Fruit fly (Drosophila melanogaster) whole organism, pupa: ENCODE results near the gene pav.

Experiments used
- CG12605 ChIP-seq: fragments of 200-800 bp; sonication (Bioruptor generic); IDR thresholded peaks from 2 replicates; pipeline ENCODE4 v1.3.6; 2022; ENCODE audit warnings: missing biosample characterization, missing genetic modification characterization
- CG13204 ChIP-seq: fragments of 200-800 bp; sonication (Bioruptor generic); optimal IDR thresholded peaks from 2 replicates; lab custom pipeline; 2018; ENCODE audit warnings: missing biosample characterization, mild to moderate bottlenecking, missing genetic modification characterization, moderate library complexity
- CG14655 ChIP-seq: fragments of 200-800 bp; sonication (Bioruptor generic); optimal IDR thresholded peaks from 3 replicates; lab custom pipeline; 2017; ENCODE audit warnings: mild to moderate bottlenecking, missing biosample characterization, missing genetic modification reagents, missing genetic modification characterization
- D1 ChIP-seq: fragments of 200-800 bp; sonication (Bioruptor generic); optimal IDR thresholded peaks from 2 replicates; lab custom pipeline; 2018; ENCODE audit warnings: missing biosample characterization, mild to moderate bottlenecking, missing genetic modification characterization, moderate library complexity
- EcR ChIP-seq: fragments of 200-800 bp; sonication (Bioruptor generic); optimal IDR thresholded peaks from 3 replicates; lab custom pipeline; 2019; ENCODE audit warnings: missing biosample characterization, missing genetic modification characterization, mild to moderate bottlenecking, moderate library complexity, missing genetic modification reagents
- Pif1A ChIP-seq: fragments of 200-800 bp; sonication (Bioruptor generic); optimal IDR thresholded peaks from 3 replicates; lab custom pipeline; 2016; ENCODE audit warnings: missing biosample characterization, missing genetic modification characterization

- TF ChIP-seq CG14655 (GFP tag; lab: Kevin White, UChicago) = no peak
- TF ChIP-seq D1 (tag; lab: Kevin White, UChicago) = no peak
- no peak for TF ChIP-seq EcR
- TF ChIP-seq CG13204 (GFP tag; lab: Kevin White, UChicago) = no peak
- TF ChIP-seq CG12605 = no peak
- TF ChIP-seq Pif1A = no peak
Observed at dm6 chr3L:4236097-4236572, 6.4 kb upstream of the pav start, which contains the start of gene ImpL2.
